Worm (Caenorhabditis elegans): Measurements from ENCODE around the gene metl-13.

DNA sequence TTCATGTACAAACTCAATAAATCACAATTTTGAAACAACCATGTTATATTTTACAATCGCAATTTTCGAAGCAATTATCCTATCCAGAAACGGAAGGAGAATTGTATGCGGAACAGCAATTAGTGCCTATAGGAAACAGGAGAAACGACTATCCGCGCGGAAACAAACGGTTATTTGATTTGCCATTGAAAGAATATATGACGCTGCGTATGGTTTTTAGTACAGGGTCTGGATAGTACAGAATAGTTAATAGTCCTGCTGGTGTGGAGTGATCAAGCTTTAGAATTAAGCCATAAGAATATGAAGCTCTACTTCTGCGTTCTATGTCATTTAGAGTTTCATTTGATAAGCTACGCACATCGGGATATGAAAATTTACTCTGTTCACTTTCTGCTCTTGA, 12.0 kb downstream of the metl-13 start:
- no peak for TF ChIP-seq med-1 (GFP tag; optimal IDR thresholded peaks at IDR 0.05; ENCODE audit: insufficient read depth)
- TF ChIP-seq T22C8.4 (GFP tag; IDR thresholded peaks at IDR 0.05): no peak
- no peak for TF ChIP-seq ztf-23 (GFP tag; IDR thresholded peaks at IDR 0.05)

Data from whole organism, midembryonic.